Worm (Caenorhabditis elegans) whole organism, L4 larva: ENCODE results near the gene T22F3.8.

Experiments used
- F10B5.3 ChIP-seq: sonication (generic microtip); optimal IDR thresholded peaks from 2 replicates; lab custom pipeline; 2016; ENCODE audit warnings: mild to moderate bottlenecking, missing genetic modification characterization, missing compliant biosample characterization
- T20F7.1 ChIP-seq: fragments of 200-800 bp; sonication (Bioruptor generic); optimal IDR thresholded peaks from 2 replicates; lab custom pipeline; 2018; ENCODE audit warnings: mild to moderate bottlenecking, missing genetic modification characterization, missing compliant biosample characterization
- Y48G9A.11 ChIP-seq: fragments of 200-800 bp; sonication (Bioruptor generic); IDR thresholded peaks from 2 replicates; pipeline ENCODE4 v1.3.6; 2022; ENCODE audit warnings: missing genetic modification reagents, missing genetic modification characterization, missing compliant biosample characterization
- ceh-20 ChIP-seq: fragments of 200-800 bp; sonication (Bioruptor generic); IDR thresholded peaks from 2 replicates; pipeline ENCODE4 v1.3.6; 2022; ENCODE audit warnings: missing genetic modification reagents, missing genetic modification characterization, missing compliant biosample characterization
- ceh-28 ChIP-seq: fragments of 150-350 bp; optimal IDR thresholded peaks from 2 replicates; lab custom pipeline; 2014; ENCODE audit warnings: missing biosample characterization, missing genetic modification reagents, missing genetic modification characterization
- ceh-62 ChIP-seq: sonication (generic microtip); optimal IDR thresholded peaks from 2 replicates; lab custom pipeline; 2017; ENCODE audit warnings: missing biosample characterization, missing genetic modification characterization
- cey-2 ChIP-seq: sonication (generic microtip); optimal IDR thresholded peaks from 3 replicates; lab custom pipeline; 2017; ENCODE audit warnings: missing genetic modification characterization, mild to moderate bottlenecking, missing compliant biosample characterization, antibody characterized with exemption, borderline replicate concordance; ENCODE audit not compliant: insufficient read depth
- dmd-9 ChIP-seq: fragments of 200-800 bp; sonication (Bioruptor generic); IDR thresholded peaks from 2 replicates; pipeline ENCODE4 v1.3.6; 2022; ENCODE audit warnings: missing genetic modification reagents, missing genetic modification characterization, missing compliant biosample characterization
- duxl-1 ChIP-seq: sonication (generic microtip); optimal IDR thresholded peaks from 2 replicates; lab custom pipeline; 2016; ENCODE audit warnings: mild to moderate bottlenecking, missing genetic modification characterization, moderate library complexity, missing compliant biosample characterization; ENCODE audit not compliant: poor library complexity
- dve-1 ChIP-seq: sonication (generic microtip); optimal IDR thresholded peaks from 2 replicates; lab custom pipeline; 2017; ENCODE audit warnings: antibody characterized with exemption, mild to moderate bottlenecking, missing genetic modification characterization, missing compliant biosample characterization; ENCODE audit not compliant: insufficient read depth
- egl-27 ChIP-seq: sonication (generic microtip); optimal IDR thresholded peaks from 3 replicates; lab custom pipeline; 2017; ENCODE audit warnings: missing biosample characterization, missing genetic modification reagents, missing genetic modification characterization
- gei-8 ChIP-seq: fragments of 200-800 bp; sonication (Bioruptor generic); optimal IDR thresholded peaks from 2 replicates; lab custom pipeline; 2018; ENCODE audit warnings: mild to moderate bottlenecking, missing genetic modification characterization, missing compliant biosample characterization
- hif-1 ChIP-seq, 2 experiments: sonication (generic microtip); optimal IDR thresholded peaks; 2 replicates each; lab custom pipeline; 2016 to 2017; ENCODE audit warnings: missing compliant biosample characterization in 2 of 2, missing genetic modification characterization in 2 of 2, missing genetic modification reagents in 2 of 2, missing genotype in 2 of 2, mild to moderate bottlenecking in 1 of 2
- hlh-11 ChIP-seq: fragments of 200-800 bp; sonication (Bioruptor generic); optimal IDR thresholded peaks from 2 replicates; lab custom pipeline; 2018; ENCODE audit warnings: mild to moderate bottlenecking, missing genetic modification characterization, missing compliant biosample characterization
- hmg-1.1 ChIP-seq: fragments of 200-800 bp; sonication (Bioruptor generic); IDR thresholded peaks from 2 replicates; pipeline ENCODE4 v1.3.6; 2022; ENCODE audit warnings: missing genetic modification reagents, missing genetic modification characterization, missing compliant biosample characterization
- jun-1 ChIP-seq: fragments of 150-350 bp; optimal IDR thresholded peaks from 2 replicates; lab custom pipeline; 2014; ENCODE audit warnings: missing biosample characterization, missing genetic modification reagents, missing genetic modification characterization
- lin-1 ChIP-seq: fragments of 200-800 bp; sonication (Bioruptor generic); IDR thresholded peaks from 2 replicates; pipeline ENCODE4 v1.3.6; 2022; ENCODE audit warnings: missing genetic modification reagents, missing genetic modification characterization, missing compliant biosample characterization
- lin-29 ChIP-seq: fragments of 200-800 bp; sonication (Bioruptor generic); IDR thresholded peaks from 2 replicates; pipeline ENCODE4 v1.3.6; 2022; ENCODE audit warnings: missing genetic modification reagents, missing genetic modification characterization, missing compliant biosample characterization
- madf-9 ChIP-seq: fragments of 200-800 bp; sonication (Bioruptor generic); conservative IDR thresholded peaks from 2 replicates; pipeline ENCODE4 v1.3.6; 2022; ENCODE audit warnings: missing genetic modification reagents, missing genetic modification characterization, missing compliant biosample characterization
- mdl-1 ChIP-seq, 2 experiments: fragments of 150-350 bp in 1 of 2; sonication (generic microtip) in 1 of 2; optimal IDR thresholded peaks; 2 replicates each; lab custom pipeline; 2014 to 2017; ENCODE audit warnings: missing biosample characterization in 2 of 2, missing genetic modification characterization in 2 of 2
- mep-1 ChIP-seq: fragments of 150-350 bp; sonication (generic microtip); optimal IDR thresholded peaks from 3 replicates; lab custom pipeline; 2014; ENCODE audit warnings: missing biosample characterization, missing genetic modification characterization
- mes-2 ChIP-seq: sonication (generic microtip); optimal IDR thresholded peaks from 2 replicates; lab custom pipeline; 2016; ENCODE audit warnings: missing genotype, mild to moderate bottlenecking, missing genetic modification characterization, missing compliant biosample characterization; ENCODE audit not compliant: poor library complexity, severe bottlenecking
- mxl-2 ChIP-seq: fragments of 200-800 bp; sonication (Bioruptor generic); conservative IDR thresholded peaks from 2 replicates; pipeline ENCODE4 v1.3.6; 2022; ENCODE audit warnings: missing genetic modification reagents, missing genetic modification characterization, missing compliant biosample characterization
- nhr-102 ChIP-seq: sonication (generic microtip); optimal IDR thresholded peaks from 2 replicates; lab custom pipeline; 2016; ENCODE audit warnings: mild to moderate bottlenecking, missing genetic modification characterization, moderate library complexity, missing compliant biosample characterization
- nhr-11 ChIP-seq: fragments of 150-350 bp; optimal IDR thresholded peaks from 2 replicates; lab custom pipeline; 2014; ENCODE audit warnings: missing biosample characterization, missing genetic modification characterization
- nhr-28 ChIP-seq: fragments of 150-350 bp; optimal IDR thresholded peaks from 2 replicates; lab custom pipeline; 2014; ENCODE audit warnings: missing biosample characterization, missing genetic modification characterization
- nhr-41 ChIP-seq: fragments of 200-800 bp; sonication (Bioruptor generic); IDR thresholded peaks from 2 replicates; pipeline ENCODE4 v1.3.6; 2022; ENCODE audit warnings: missing genetic modification reagents, missing genetic modification characterization, missing compliant biosample characterization
- nhr-42 ChIP-seq: fragments of 200-800 bp; sonication (Bioruptor generic); IDR thresholded peaks from 2 replicates; pipeline ENCODE4 v1.3.6; 2022; ENCODE audit warnings: missing genetic modification characterization, missing compliant biosample characterization
- nhr-6 ChIP-seq: fragments of 150-350 bp; optimal IDR thresholded peaks from 2 replicates; lab custom pipeline; 2014; ENCODE audit warnings: missing biosample characterization, missing genetic modification characterization
- nhr-77 ChIP-seq: fragments of 150-350 bp; optimal IDR thresholded peaks from 2 replicates; lab custom pipeline; 2014; ENCODE audit warnings: missing biosample characterization, missing genetic modification characterization
- pha-4 ChIP-seq, 2 experiments: fragments of 150-350 bp in 1 of 2; fragments of 200-800 bp in 1 of 2; sonication (Bioruptor generic) in 1 of 2; IDR thresholded peaks in 1 of 2; optimal IDR thresholded peaks in 1 of 2; 2 replicates each; pipeline versions ENCODE4 v1.3.6 to Lab custom; 2014 to 2022; ENCODE audit warnings: missing genetic modification characterization in 2 of 2, missing genetic modification reagents in 2 of 2, missing biosample characterization in 1 of 2, missing compliant biosample characterization in 1 of 2
- php-3 ChIP-seq: fragments of 200-800 bp; sonication (Bioruptor generic); IDR thresholded peaks from 2 replicates; pipeline ENCODE4 v1.3.6; 2022; ENCODE audit warnings: missing genetic modification reagents, missing genetic modification characterization, missing compliant biosample characterization
- saeg-2 ChIP-seq: fragments of 200-800 bp; sonication (Bioruptor generic); IDR thresholded peaks from 2 replicates; pipeline ENCODE4 v1.3.6; 2022; ENCODE audit warnings: missing genetic modification reagents, missing genetic modification characterization, missing compliant biosample characterization
- skn-1 ChIP-seq: fragments of 150-350 bp; optimal IDR thresholded peaks from 2 replicates; lab custom pipeline; 2014; ENCODE audit warnings: missing biosample characterization, missing genetic modification characterization
- spr-1 ChIP-seq: sonication (generic microtip); optimal IDR thresholded peaks from 2 replicates; lab custom pipeline; 2016; ENCODE audit warnings: mild to moderate bottlenecking, missing genetic modification characterization, missing compliant biosample characterization
- spr-3 ChIP-seq: fragments of 200-800 bp; sonication (Bioruptor generic); optimal IDR thresholded peaks from 2 replicates; lab custom pipeline; 2018; ENCODE audit warnings: mild to moderate bottlenecking, missing genetic modification characterization, missing compliant biosample characterization
- zfp-3 ChIP-seq: fragments of 200-800 bp; sonication (Bioruptor generic); conservative IDR thresholded peaks from 2 replicates; pipeline ENCODE4 v1.3.6; 2022; ENCODE audit warnings: missing genetic modification reagents, missing genetic modification characterization, missing compliant biosample characterization
- zip-2 ChIP-seq: fragments of 150-350 bp; optimal IDR thresholded peaks from 2 replicates; lab custom pipeline; 2014; ENCODE audit warnings: missing biosample characterization, missing genetic modification characterization
- ztf-11 ChIP-seq: fragments of 150-350 bp; optimal IDR thresholded peaks from 2 replicates; lab custom pipeline; 2014; ENCODE audit warnings: missing biosample characterization, missing genetic modification characterization

The T22F3.8 gene

DNA sequence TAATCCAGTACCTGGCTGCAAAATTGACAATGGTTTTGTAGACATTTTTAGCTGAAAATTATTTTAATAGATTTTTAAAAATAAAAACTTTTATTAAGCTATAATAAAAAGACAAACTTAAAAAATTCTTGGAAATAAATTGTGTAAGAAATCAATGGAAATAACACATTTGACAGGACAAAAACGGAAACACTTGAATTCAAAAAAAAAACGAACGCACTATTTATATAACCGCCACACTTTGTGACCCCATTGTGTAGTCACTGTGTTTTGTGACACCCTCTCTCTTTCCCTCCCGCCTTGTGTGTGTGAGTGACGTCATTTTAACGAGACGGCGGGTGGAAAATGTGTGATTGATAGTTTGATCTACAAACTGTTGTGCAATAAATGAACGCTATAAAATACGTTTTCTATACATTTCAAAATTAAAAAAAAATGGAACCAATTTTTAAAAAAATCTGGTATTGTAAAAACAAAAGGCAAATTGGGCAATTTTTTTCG is 39.0 kb upstream of the T22F3.8 start, which contains the start of gene F59B1.8 (continued):
- TF ChIP-seq nhr-42, result 0 out of 2 replicates have a peak, but pooled peaks have one; percentile 44
- peak; percentile 29 to 87 for TF ChIP-seq mdl-1 (tag; optimal IDR thresholded peaks at IDR 0.05; lab: Kevin White, UChicago)
- no peak for TF ChIP-seq spr-3 (GFP tag; lab: Kevin White, UChicago)
- TF ChIP-seq php-3 (GFP tag; lab: Robert Waterston, UW), result peak; percentile 92
- TF ChIP-seq jun-1 (tag; lab: Kevin White, UChicago), result no peak
- TF ChIP-seq nhr-102 (tag; lab: Kevin White, UChicago), result peak; percentile 97
- TF ChIP-seq zfp-3, result no peak
- peak; percentile 31 for TF ChIP-seq cey-2 (tag; lab: Kevin White, UChicago)
- TF ChIP-seq pha-4 (GFP tag; IDR thresholded peaks at IDR 0.05; lab: Robert Waterston, UW), result 0 out of 2 replicates have a peak, but pooled peaks have one; percentile 32
- peak; percentile 95 for TF ChIP-seq pha-4 (tag; optimal IDR thresholded peaks at IDR 0.05; lab: Kevin White, UChicago)
- peak; percentile 94 for TF ChIP-seq nhr-77 (tag; lab: Kevin White, UChicago)
- TF ChIP-seq F10B5.3 (tag; lab: Kevin White, UChicago), result no peak
- TF ChIP-seq mep-1 (tag; lab: Kevin White, UChicago), result peak; percentile 88
- TF ChIP-seq skn-1, result no peak
- peak; percentile 76 for TF ChIP-seq zip-2 (tag; lab: Kevin White, UChicago)

DNA sequence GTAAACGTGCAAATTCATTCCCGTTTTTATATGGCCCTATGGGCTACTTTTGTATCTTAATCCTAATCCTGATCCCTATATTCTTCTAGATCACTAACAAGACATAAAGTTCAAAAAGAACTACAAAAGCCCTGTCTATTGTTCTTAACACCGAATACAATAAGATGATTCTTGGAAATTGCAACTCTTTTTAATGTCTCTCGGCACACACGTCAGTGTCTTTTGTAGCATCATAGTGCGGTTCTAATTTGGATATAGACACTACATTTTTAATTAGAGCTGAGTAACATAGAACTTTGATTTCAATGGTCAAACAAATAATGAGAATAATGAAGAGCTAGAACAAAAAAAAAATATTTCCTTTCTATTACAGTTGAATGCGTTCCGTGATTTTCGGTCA is 34.6 kb upstream of the T22F3.8 start:
- TF ChIP-seq php-3 (GFP tag; lab: Robert Waterston, UW), result no peak
- TF ChIP-seq nhr-42, result no peak
- no peak for TF ChIP-seq lin-29 (GFP tag; lab: Robert Waterston, UW)

DNA sequence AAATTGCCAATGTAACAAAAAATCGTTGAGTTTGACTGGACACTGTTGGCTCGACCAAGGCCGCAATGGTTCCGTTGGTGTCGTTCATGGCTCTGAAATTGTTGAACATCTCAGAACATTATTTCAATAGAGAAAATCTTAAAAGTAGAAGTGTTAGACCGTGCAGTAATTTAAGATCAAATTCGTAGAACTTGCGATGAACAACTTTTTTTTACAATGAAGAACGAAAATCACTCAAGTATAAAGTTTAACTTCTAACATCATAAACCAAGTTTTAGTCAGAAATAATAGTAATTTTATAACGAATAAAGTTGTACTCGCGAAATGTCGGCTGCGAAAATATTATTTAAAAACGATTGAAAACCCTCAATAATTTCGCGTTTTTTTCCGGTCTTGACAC is 31.9 kb upstream of the T22F3.8 start, which contains the start of gene srx-41:
Gene srx-41, minus strand, starts transcription at position 101 of the 400 bp plus-strand sequence.
- no peak for TF ChIP-seq T20F7.1
- TF ChIP-seq nhr-6 (tag; lab: Kevin White, UChicago), result no peak
- no peak for TF ChIP-seq nhr-11
- TF ChIP-seq mdl-1 (tag; optimal IDR thresholded peaks at IDR 0.05; lab: Kevin White, UChicago), result no peak
- no peak for TF ChIP-seq ceh-62 (tag; lab: Kevin White, UChicago)
- TF ChIP-seq pha-4 (GFP tag; IDR thresholded peaks at IDR 0.05; lab: Robert Waterston, UW), result no peak
- no peak for TF ChIP-seq pha-4 (tag; optimal IDR thresholded peaks at IDR 0.05; lab: Kevin White, UChicago)

DNA sequence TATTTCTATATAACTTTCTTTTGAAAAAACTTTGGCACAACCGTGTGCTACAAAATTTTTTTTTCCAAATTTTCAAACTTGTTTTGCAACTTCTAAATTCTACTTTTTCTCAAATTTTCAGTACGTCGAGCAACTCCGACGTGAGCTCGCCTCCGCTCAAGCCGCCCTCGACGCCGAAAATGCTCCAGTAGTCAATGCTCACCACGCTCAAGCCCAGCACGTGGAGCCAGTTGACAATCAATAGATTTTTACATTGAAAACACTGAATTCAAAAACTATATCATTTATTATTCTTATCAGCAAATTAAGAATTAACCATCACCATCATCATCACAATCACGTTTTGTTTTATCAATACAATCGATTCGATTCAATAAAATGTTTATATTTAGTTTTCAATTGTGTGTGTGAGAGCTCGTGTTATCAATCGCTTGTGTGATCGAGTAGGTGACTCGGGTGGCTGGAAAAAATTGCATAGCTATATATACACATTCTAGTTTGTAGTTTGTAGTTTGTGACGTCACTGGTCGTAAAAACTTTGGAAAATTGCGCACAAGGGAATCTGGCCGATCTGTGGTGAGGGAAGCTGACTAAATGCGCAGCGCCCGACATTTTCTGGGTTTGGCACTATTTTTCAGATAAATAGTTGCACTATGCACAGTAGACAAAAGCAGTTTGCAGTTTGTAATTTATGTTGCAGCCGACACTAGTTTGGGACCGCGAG is 29.2 kb upstream of the T22F3.8 start:
- TF ChIP-seq cey-2 (tag; lab: Kevin White, UChicago) (no peak), mxl-2 (GFP tag; lab: Robert Waterston, UW) (no peak), php-3 (GFP tag; lab: Robert Waterston, UW) (0 out of 2 replicates have a peak, but pooled peaks have one; percentile 60), spr-1 (no peak), madf-9 (GFP tag; lab: Robert Waterston, UW) (no peak), hlh-11 (tag; lab: Kevin White, UChicago) (peak; percentile 78), T20F7.1 (peak; percentile 54), mes-2 (tag; lab: Kevin White, UChicago) (peak; percentile 44), gei-8 (GFP tag; lab: Kevin White, UChicago) (no peak), lin-1 (GFP tag; lab: Robert Waterston, UW) (0 out of 2 replicates have a peak, but pooled peaks have one; percentile 12), ceh-28 (tag; lab: Kevin White, UChicago) (no peak), spr-3 (GFP tag; lab: Kevin White, UChicago) (no peak), Y48G9A.11 (GFP tag; lab: Robert Waterston, UW) (no peak), dve-1 (tag; lab: Kevin White, UChicago) (peak; percentile 97), nhr-77 (tag; lab: Kevin White, UChicago) (peak; percentile 72), egl-27 (no peak), dmd-9 (GFP tag; lab: Robert Waterston, UW) (no peak), saeg-2 (0 out of 2 replicates have a peak, but pooled peaks have one; percentile 9), nhr-41 (GFP tag; lab: Robert Waterston, UW) (no peak), duxl-1 (tag; lab: Kevin White, UChicago) (peak; percentile 42), mep-1 (tag; lab: Kevin White, UChicago) (peak; percentile 70), hmg-1.1 (GFP tag; lab: Robert Waterston, UW) (0 out of 2 replicates have a peak, but pooled peaks have one; percentile 6), zip-2 (tag; lab: Kevin White, UChicago) (peak; percentile 14), ceh-20 (GFP tag; lab: Robert Waterston, UW) (0 out of 2 replicates have a peak, but pooled peaks have one; percentile 7), F10B5.3 (tag; lab: Kevin White, UChicago) (no peak), pha-4 (GFP tag; IDR thresholded peaks at IDR 0.05; lab: Robert Waterston, UW) (no peak), pha-4 (tag; optimal IDR thresholded peaks at IDR 0.05; lab: Kevin White, UChicago) (no peak), ztf-11 (tag; lab: Kevin White, UChicago) (no peak), hif-1 (tag; optimal IDR thresholded peaks at IDR 0.05; lab: Kevin White, UChicago) (peak in 1 of 2 experiments; percentile 62), nhr-28 (peak; percentile 93)
